Fruit fly (Drosophila melanogaster) whole organism, wandering third instar larva: ENCODE measurements around the gene CG32428.
A peak's percentile ranks its signal among the peaks of the same experiment; 100 is the strongest.

Source experiments
- Abd-B ChIP-seq: fragments of >200 bp; optimal IDR thresholded peaks from 2 replicates; lab custom pipeline; 2017; ENCODE audit warnings: missing biosample characterization, missing genetic modification characterization
- CG32264 ChIP-seq: fragments of 200-800 bp; sonication (Bioruptor generic); optimal IDR thresholded peaks from 2 replicates; lab custom pipeline; 2016; ENCODE audit warnings: missing biosample characterization, missing genetic modification characterization
- CG9705 ChIP-seq: fragments of 200-800 bp; sonication (Bioruptor generic); optimal IDR thresholded peaks from 2 replicates; lab custom pipeline; 2018; ENCODE audit warnings: missing biosample characterization, mild to moderate bottlenecking, missing genetic modification characterization
- CrebA ChIP-seq: fragments of 200-800 bp; sonication (Bioruptor generic); optimal IDR thresholded peaks from 2 replicates; lab custom pipeline; 2016; ENCODE audit warnings: missing biosample characterization, mild to moderate bottlenecking, missing genetic modification characterization, borderline replicate concordance
- Dfd ChIP-seq: fragments of >200 bp; optimal IDR thresholded peaks from 2 replicates; lab custom pipeline; 2017; ENCODE audit warnings: missing biosample characterization, missing genetic modification characterization
- Dif ChIP-seq: fragments of 200-275, 200-300 bp; sonication (Bioruptor generic); optimal IDR thresholded peaks from 2 replicates; lab custom pipeline; 2018; ENCODE audit warnings: missing biosample characterization, missing genetic modification characterization; ENCODE audit not compliant: partially characterized antibody
- GATAd ChIP-seq: sonication (Bioruptor generic); optimal IDR thresholded peaks from 2 replicates; lab custom pipeline; 2016; ENCODE audit warnings: missing biosample characterization, missing genetic modification characterization
- HLH106 ChIP-seq: fragments of 200-800 bp; optimal IDR thresholded peaks from 3 replicates; lab custom pipeline; 2019; ENCODE audit warnings: missing biosample characterization, mild to moderate bottlenecking, missing genetic modification characterization, moderate library complexity
- Hnf4 ChIP-seq: fragments of 200-800 bp; sonication (Bioruptor generic); optimal IDR thresholded peaks from 2 replicates; lab custom pipeline; 2016; ENCODE audit warnings: missing biosample characterization, mild to moderate bottlenecking, missing genetic modification characterization
- Hr78 ChIP-seq: fragments of >200 bp; optimal IDR thresholded peaks from 2 replicates; lab custom pipeline; 2017; ENCODE audit warnings: missing biosample characterization, missing genetic modification characterization
- Hr83 ChIP-seq: fragments of 200-300 bp; sonication (Bioruptor generic); optimal IDR thresholded peaks from 2 replicates; lab custom pipeline; 2016; ENCODE audit warnings: missing biosample characterization, mild to moderate bottlenecking, missing genetic modification characterization, moderate library complexity; ENCODE audit not compliant: poor library complexity, severe bottlenecking
- Jra ChIP-seq: sonication (Bioruptor generic); optimal IDR thresholded peaks from 2 replicates; lab custom pipeline; 2016; ENCODE audit warnings: missing biosample characterization, missing genetic modification characterization
- Mio ChIP-seq: sonication (Bioruptor generic); optimal IDR thresholded peaks from 2 replicates; lab custom pipeline; 2016; ENCODE audit warnings: missing biosample characterization, missing genetic modification characterization
- Myc ChIP-seq: fragments of >200 bp; optimal IDR thresholded peaks from 2 replicates; lab custom pipeline; 2017
- N ChIP-seq: fragments of >200 bp; optimal IDR thresholded peaks from 2 replicates; lab custom pipeline; 2018; ENCODE audit warnings: missing biosample characterization, missing external identifiers, missing genetic modification characterization
- OdsH ChIP-seq: fragments of 200-800 bp; sonication (Bioruptor generic); optimal IDR thresholded peaks from 2 replicates; lab custom pipeline; 2016; ENCODE audit warnings: missing biosample characterization, mild to moderate bottlenecking, missing genetic modification characterization
- Rel ChIP-seq, 2 experiments: fragments of 200-800 bp; sonication (Bioruptor generic) in 1 of 2; optimal IDR thresholded peaks; 2 replicates in 1 of 2; 3 replicates in 1 of 2; lab custom pipeline; 2016 to 2019; ENCODE audit warnings: mild to moderate bottlenecking in 2 of 2, missing biosample characterization in 2 of 2, missing genetic modification characterization in 2 of 2, moderate library complexity in 1 of 2
- Sp1 ChIP-seq: fragments of 200-800 bp; sonication (Bioruptor generic); optimal IDR thresholded peaks from 3 replicates; lab custom pipeline; 2019; ENCODE audit warnings: missing biosample characterization, mild to moderate bottlenecking, missing genetic modification characterization, moderate library complexity
- Vsx2 ChIP-seq: fragments of 200-300, 225-300 bp; sonication (Bioruptor generic); optimal IDR thresholded peaks from 2 replicates; lab custom pipeline; 2018; ENCODE audit warnings: missing biosample characterization, missing genetic modification characterization; ENCODE audit not compliant: partially characterized antibody
- br ChIP-seq: fragments of 200-800 bp; sonication (Bioruptor generic); optimal IDR thresholded peaks from 2 replicates; lab custom pipeline; 2016; ENCODE audit warnings: missing biosample characterization, missing genetic modification characterization
- brk ChIP-seq: fragments of 200-800 bp; sonication (Bioruptor generic); optimal IDR thresholded peaks from 2 replicates; lab custom pipeline; 2016; ENCODE audit warnings: missing biosample characterization, mild to moderate bottlenecking, missing genetic modification characterization
- dl ChIP-seq, 2 experiments: fragments of 175-275, 200-275 bp in 1 of 2; fragments of 200-275 bp in 1 of 2; sonication (Bioruptor generic); optimal IDR thresholded peaks; lab custom pipeline; 2018; ENCODE audit warnings: mild to moderate bottlenecking in 2 of 2, missing biosample characterization in 2 of 2, missing genetic modification characterization in 2 of 2, moderate library complexity in 2 of 2; ENCODE audit not compliant: partially characterized antibody in 2 of 2, insufficient read depth in 1 of 2
- dmrt93B ChIP-seq: fragments of 200-800 bp; sonication (Bioruptor generic); optimal IDR thresholded peaks from 2 replicates; lab custom pipeline; 2018; ENCODE audit warnings: missing biosample characterization, mild to moderate bottlenecking, missing genetic modification characterization
- dsf ChIP-seq: sonication (Bioruptor generic); optimal IDR thresholded peaks from 2 replicates; lab custom pipeline; 2016; ENCODE audit warnings: missing biosample characterization, missing genetic modification characterization, borderline replicate concordance
- ey ChIP-seq: fragments of 200-800 bp; sonication (Bioruptor generic); optimal IDR thresholded peaks from 2 replicates; lab custom pipeline; 2016; ENCODE audit warnings: missing biosample characterization, missing genetic modification characterization
- foxo ChIP-seq, 2 experiments: fragments of 200-800 bp; sonication (Bioruptor generic); optimal IDR thresholded peaks; 2 replicates in 1 of 2; 3 replicates in 1 of 2; lab custom pipeline; 2016 to 2017; ENCODE audit warnings: missing biosample characterization in 2 of 2, missing genetic modification characterization in 2 of 2
- fru ChIP-seq: fragments of 200-800 bp; sonication (Bioruptor generic); optimal IDR thresholded peaks from 3 replicates; lab custom pipeline; 2016; ENCODE audit warnings: missing biosample characterization, mild to moderate bottlenecking, missing genetic modification characterization
- h ChIP-seq: fragments of 200-800 bp; sonication (Bioruptor generic); optimal IDR thresholded peaks from 3 replicates; lab custom pipeline; 2016; ENCODE audit warnings: missing biosample characterization, mild to moderate bottlenecking, missing genetic modification characterization
- jim ChIP-seq: fragments of 175-275, 200-325 bp; sonication (Bioruptor generic); optimal IDR thresholded peaks from 2 replicates; lab custom pipeline; 2016; ENCODE audit warnings: missing biosample characterization, mild to moderate bottlenecking, missing genetic modification characterization
- lola ChIP-seq: fragments of >200 bp; optimal IDR thresholded peaks from 2 replicates; lab custom pipeline; 2017; ENCODE audit warnings: missing biosample characterization, missing genetic modification characterization
- pan ChIP-seq: fragments of >200 bp; optimal IDR thresholded peaks from 2 replicates; lab custom pipeline; 2017
- psq ChIP-seq: fragments of 200-800 bp; sonication (Bioruptor generic); optimal IDR thresholded peaks from 3 replicates; lab custom pipeline; 2017; ENCODE audit warnings: missing biosample characterization, mild to moderate bottlenecking, missing genetic modification characterization, moderate library complexity
- rgr ChIP-seq: fragments of 200-800 bp; sonication (Bioruptor generic); optimal IDR thresholded peaks from 3 replicates; lab custom pipeline; 2016; ENCODE audit warnings: missing biosample characterization, mild to moderate bottlenecking, missing genetic modification characterization
- sage ChIP-seq: fragments of 200-800 bp; sonication (Bioruptor generic); optimal IDR thresholded peaks from 2 replicates; lab custom pipeline; 2016; ENCODE audit warnings: missing biosample characterization, mild to moderate bottlenecking, missing genetic modification characterization
- sv ChIP-seq: fragments of 200-800 bp; sonication (Bioruptor generic); optimal IDR thresholded peaks from 3 replicates; lab custom pipeline; 2016; ENCODE audit warnings: missing biosample characterization, missing genetic modification characterization
- tai ChIP-seq: sonication (Bioruptor generic); optimal IDR thresholded peaks from 2 replicates; lab custom pipeline; 2016; ENCODE audit warnings: missing biosample characterization, missing genetic modification characterization
- usp ChIP-seq: fragments of >200 bp; optimal IDR thresholded peaks from 2 replicates; lab custom pipeline; 2017; ENCODE audit warnings: missing biosample characterization, missing genetic modification characterization
- woc ChIP-seq: sonication (Bioruptor generic); optimal IDR thresholded peaks from 2 replicates; lab custom pipeline; 2016; ENCODE audit warnings: missing biosample characterization, mild to moderate bottlenecking, missing genetic modification characterization

CG32428 gene

dm6 chr3L:20508136-20508635 lies 34.7 kb upstream of the CG32428 start:
- TF ChIP-seq Sp1 (peak; percentile 91), br (GFP tag; lab: Kevin White, UChicago) (peak; percentile 91), CG32264 (GFP tag; lab: Kevin White, UChicago) (peak; percentile 81), dl (GFP tag; optimal IDR thresholded peaks at IDR 0.05; lab: Kevin White, UChicago; ENCODE audit: insufficient read depth in 1 of 2, partially characterized antibody in 2 of 2) (peak; percentile 2 to 53), foxo (GFP tag; optimal IDR thresholded peaks at IDR 0.05; lab: Kevin White, UChicago) (peak; percentile 17 to 95), Hr83 (peak; percentile 88), Dfd (no peak), HLH106 (peak; percentile 87), brk (peak; percentile 76), sv (peak; percentile 79), fru (peak; percentile 93), Mio (GFP tag; lab: Kevin White, UChicago) (peak; percentile 45), jim (GFP tag; lab: Kevin White, UChicago) (peak; percentile 75), Rel (GFP tag; optimal IDR thresholded peaks at IDR 0.05; lab: Kevin White, UChicago) (peak; percentile 38), Rel (tag; optimal IDR thresholded peaks at IDR 0.05; lab: Kevin White, UChicago) (no peak), usp (no peak), dsf (peak; percentile 56), sage (GFP tag; lab: Kevin White, UChicago) (peak; percentile 87), pan (no peak), h (GFP tag; lab: Kevin White, UChicago) (peak; percentile 97), GATAd (GFP tag; lab: Kevin White, UChicago) (peak; percentile 43), dmrt93B (GFP tag; lab: Kevin White, UChicago) (peak; percentile 89), ey (peak; percentile 92), tai (GFP tag; lab: Kevin White, UChicago) (peak; percentile 91), woc (GFP tag; lab: Kevin White, UChicago) (peak; percentile 92), N (no peak), Myc (no peak), Jra (GFP tag; lab: Kevin White, UChicago) (peak; percentile 89), Abd-B (GFP tag; lab: Kevin White, UChicago) (no peak), OdsH (peak; percentile 93), rgr (peak; percentile 92), Dif (GFP tag; lab: Kevin White, UChicago) (peak; percentile 48), CrebA (GFP tag; lab: Kevin White, UChicago) (no peak), Vsx2 (GFP tag; lab: Kevin White, UChicago) (peak; percentile 21), Hr78 (no peak), lola (GFP tag; lab: Kevin White, UChicago) (no peak), Hnf4 (GFP tag; lab: Kevin White, UChicago) (peak; percentile 89), psq (GFP tag; lab: Kevin White, UChicago) (peak; percentile 91), CG9705 (peak; percentile 85)
- TF ChIP-seq, all 38 proteins: peak for 29

dm6 chr3L:20507552-20507951 lies 34.0 kb upstream of the CG32428 start:
- TF ChIP-seq Hnf4 (GFP tag; lab: Kevin White, UChicago) (no peak), fru (no peak), sv (no peak), woc (GFP tag; lab: Kevin White, UChicago) (no peak), pan (no peak), Vsx2 (GFP tag; lab: Kevin White, UChicago) (no peak), ey (no peak), Abd-B (GFP tag; lab: Kevin White, UChicago) (no peak), Mio (GFP tag; lab: Kevin White, UChicago) (no peak), Hr83 (no peak), OdsH (no peak)

- TF ChIP-seq CrebA (GFP tag; lab: Kevin White, UChicago) (no peak), Vsx2 (GFP tag; lab: Kevin White, UChicago) (no peak), woc (GFP tag; lab: Kevin White, UChicago) (no peak), Sp1 (no peak), rgr (no peak), Hr83 (no peak), ey (no peak), sage (GFP tag; lab: Kevin White, UChicago) (no peak)
These were observed 32.2 kb upstream of the CG32428 start, which contains the start of gene CG5078 for dm6 chr3L:20505732-20506131. CG5078 (plus strand) TSS chr3L:20506032.
